Fruit fly (Drosophila melanogaster): Measurements from ENCODE around the gene p38a.

Gene p38a

dm6 chr3R:24141013-24141592, 11.0 kb downstream of the p38a start, which contains the start of gene Kal1 (continued):
- TF ChIP-seq CG17912 (GFP tag; optimal IDR thresholded peaks at IDR 0.05) = peak; percentile 5
- TF ChIP-seq sens (GFP tag) = peak; percentile 96
- TF ChIP-seq CG7745 (tag; optimal IDR thresholded peaks at IDR 0.05) = peak; percentile 32
- peak; percentile 87 for TF ChIP-seq CG32532 (GFP tag; IDR thresholded peaks at IDR 0.05)
- peak; percentile 73 for TF ChIP-seq CG12155 (GFP tag; optimal IDR thresholded peaks at IDR 0.05)
- TF ChIP-seq chinmo (GFP tag; IDR thresholded peaks at IDR 0.05; ENCODE audit: partially characterized antibody) = 0 out of 4 replicates have a peak, but pooled peaks have one; percentile 44
- peak; percentile 81 for TF ChIP-seq CG8359 (GFP tag; optimal IDR thresholded peaks at IDR 0.05; ENCODE audit: borderline replicate concordance)
- peak; percentile 97 for TF ChIP-seq Xrp1 (GFP tag; IDR thresholded peaks at IDR 0.05)
- peak; percentile 58 for TF ChIP-seq CG31388 (GFP tag; optimal IDR thresholded peaks at IDR 0.05)
- TF ChIP-seq CG6254 (GFP tag; optimal IDR thresholded peaks at IDR 0.05) = peak; percentile 95
- no peak for TF ChIP-seq NK7.1 (GFP tag; optimal IDR thresholded peaks at IDR 0.05)
- peak; percentile 84 for TF ChIP-seq CG4730 (GFP tag; IDR thresholded peaks at IDR 0.05)
- no peak for TF ChIP-seq mirr (GFP tag; optimal IDR thresholded peaks at IDR 0.05)
- peak; percentile 82 for TF ChIP-seq scrt (GFP tag; optimal IDR thresholded peaks at IDR 0.05)
- no peak for TF ChIP-seq HLH54F (GFP tag; optimal IDR thresholded peaks at IDR 0.05)
- peak; percentile 78 for TF ChIP-seq ro (GFP tag; IDR thresholded peaks at IDR 0.05)
- peak; percentile 87 for TF ChIP-seq CG3847 (GFP tag; IDR thresholded peaks at IDR 0.05)
- TF ChIP-seq grn (GFP tag; optimal IDR thresholded peaks at IDR 0.05) = peak; percentile 11
- TF ChIP-seq CG2120 (GFP tag; optimal IDR thresholded peaks at IDR 0.05) = peak; percentile 17
- no peak for TF ChIP-seq eyg (GFP tag; optimal IDR thresholded peaks at IDR 0.05)
- TF ChIP-seq fu2 (GFP tag; optimal IDR thresholded peaks at IDR 0.05) = no peak
- TF ChIP-seq phol (tag; optimal IDR thresholded peaks at IDR 0.05) = peak; percentile 93
- peak; percentile 84 for TF ChIP-seq Abd-B (GFP tag; optimal IDR thresholded peaks at IDR 0.05)
- peak; percentile 6 for TF ChIP-seq CG34376 (GFP tag; optimal IDR thresholded peaks at IDR 0.05)
- peak; percentile 94 for TF ChIP-seq CG7556 (GFP tag; optimal IDR thresholded peaks at IDR 0.05)
- TF ChIP-seq E2f1 (GFP tag; IDR thresholded peaks at IDR 0.05) = peak; percentile 88
- no peak for TF ChIP-seq Dp (GFP tag; optimal IDR thresholded peaks at IDR 0.05)
- peak; percentile 59; the same call in 1 of the 2 replicates for TF ChIP-seq sna (GFP tag; IDR thresholded peaks at IDR 0.05; ENCODE audit: partially characterized antibody)
- no peak for TF ChIP-seq br (optimal IDR thresholded peaks at IDR 0.05)
- TF ChIP-seq CG10654 (GFP tag; optimal IDR thresholded peaks at IDR 0.05) = peak; percentile 83
- TF ChIP-seq Mrtf (GFP tag; IDR thresholded peaks at IDR 0.05) = peak; percentile 83
- no peak for TF ChIP-seq Myb (GFP tag; optimal IDR thresholded peaks at IDR 0.05)
- peak; percentile 94 for TF ChIP-seq CG3407 (GFP tag; optimal IDR thresholded peaks at IDR 0.05)
- TF ChIP-seq HLHmδ (GFP tag; optimal IDR thresholded peaks at IDR 0.05) = no peak
- peak; percentile 88 for TF ChIP-seq CG4820 (GFP tag; optimal IDR thresholded peaks at IDR 0.05)
- no peak for TF ChIP-seq CG16813 (GFP tag; IDR thresholded peaks at IDR 0.05; ENCODE audit: partially characterized antibody)
- peak; percentile 19 to 71 for TF ChIP-seq Pdp1 (GFP tag; optimal IDR thresholded peaks at IDR 0.05)
- peak; percentile 90 for TF ChIP-seq kah (GFP tag; optimal IDR thresholded peaks at IDR 0.05)
- peak in 1 of 3 experiments; percentile 90 for TF ChIP-seq lola (GFP tag; optimal IDR thresholded peaks at IDR 0.05)
- peak; percentile 94 for TF ChIP-seq CG7839 (tag; optimal IDR thresholded peaks at IDR 0.05)
- no peak for TF ChIP-seq maf-S (GFP tag; optimal IDR thresholded peaks at IDR 0.05)
- TF ChIP-seq sima (GFP tag; optimal IDR thresholded peaks at IDR 0.05) = no peak
- no peak for TF ChIP-seq Antp (GFP tag; optimal IDR thresholded peaks at IDR 0.05)
- TF ChIP-seq ind (GFP tag; optimal IDR thresholded peaks at IDR 0.05) = peak; percentile 82
- TF ChIP-seq CG11723 (GFP tag; optimal IDR thresholded peaks at IDR 0.05) = peak; percentile 91
- TF ChIP-seq MBD-R2 (GFP tag; IDR thresholded peaks at IDR 0.05) = peak; percentile 58
- peak; percentile 74 for TF ChIP-seq CG17186 (GFP tag; optimal IDR thresholded peaks at IDR 0.05)
- peak; percentile 94 for TF ChIP-seq fd96Cb (tag; optimal IDR thresholded peaks at IDR 0.05)
- no peak for TF ChIP-seq HmgD (GFP tag; optimal IDR thresholded peaks at IDR 0.05)
- no peak for TF ChIP-seq btn (GFP tag; optimal IDR thresholded peaks at IDR 0.05)
